Worm (Caenorhabditis elegans): ENCODE results near the gene npp-18.

The npp-18 gene

DNA sequence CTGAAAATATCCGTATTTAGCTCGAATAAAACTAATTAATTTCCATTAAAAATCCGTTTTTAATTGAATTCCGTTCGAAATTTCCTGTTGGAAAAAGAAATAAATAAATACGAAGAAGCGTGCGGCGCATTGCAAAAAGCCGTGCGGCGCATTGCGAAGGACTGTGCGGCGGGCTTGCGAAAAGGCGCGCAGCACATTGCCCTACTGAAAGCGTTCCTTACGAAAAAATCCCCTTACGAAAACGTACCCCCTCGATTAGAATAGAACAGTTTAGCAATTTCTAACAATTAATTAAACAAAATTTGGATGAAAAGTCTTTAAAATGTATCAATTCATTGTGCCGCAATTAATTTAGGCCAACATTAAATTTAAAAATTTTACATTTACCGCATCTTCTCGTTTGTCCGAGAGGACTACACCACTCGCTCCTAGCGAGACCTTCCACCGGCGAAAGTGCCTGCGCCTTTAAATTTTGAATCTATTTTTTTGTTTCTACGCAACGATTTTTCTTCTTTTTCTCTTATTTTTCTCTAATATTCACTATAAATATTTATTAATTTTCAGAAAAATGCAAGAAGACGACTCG is at the start of gene npp-18:
Gene npp-18 (plus strand): TSS at position 565 of the 586 bp plus-strand sequence.
- TF ChIP-seq grh-1 (GFP tag; IDR thresholded peaks at IDR 0.05) (peak; percentile 73), mdl-1 (tag; optimal IDR thresholded peaks at IDR 0.05) (peak in 1 of 2 experiments; percentile 28), egl-13 (tag; optimal IDR thresholded peaks at IDR 0.05) (peak; percentile 51), nhr-237 (tag; optimal IDR thresholded peaks at IDR 0.05) (peak; percentile 28), nhr-71 (tag; optimal IDR thresholded peaks at IDR 0.05) (peak; percentile 81), lin-35 (GFP tag; optimal IDR thresholded peaks at IDR 0.05) (peak; percentile 86 to 89), ceh-82 (tag; optimal IDR thresholded peaks at IDR 0.05) (peak; percentile 52 to 78 (median 67)), swsn-7 (tag; optimal IDR thresholded peaks at IDR 0.05) (peak; percentile 72), fkh-8 (tag; optimal IDR thresholded peaks at IDR 0.05) (peak; percentile 53), blmp-1 (tag; optimal IDR thresholded peaks at IDR 0.05) (peak; percentile 33), mep-1 (tag; optimal IDR thresholded peaks at IDR 0.05) (peak; percentile 72), efl-1 (optimal IDR thresholded peaks at IDR 0.05) (peak; percentile 74 to 87), efl-1 (GFP tag; optimal IDR thresholded peaks at IDR 0.05 in 1 of 2) (peak; percentile 87 to 98), F16B12.6 (tag; optimal IDR thresholded peaks at IDR 0.05) (peak; percentile 22), lsy-2 (tag; optimal IDR thresholded peaks at IDR 0.05) (peak; percentile 81 to 82), fos-1 (tag; optimal IDR thresholded peaks at IDR 0.05) (peak; percentile 23), ztf-11 (tag; optimal IDR thresholded peaks at IDR 0.05) (peak in 1 of 2 experiments; percentile 34), nhr-90 (tag; optimal IDR thresholded peaks at IDR 0.05; ENCODE audit: poor library complexity) (peak; percentile 65), snpc-4 (tag; optimal IDR thresholded peaks at IDR 0.05) (peak; percentile 38), ztf-4 (tag; optimal IDR thresholded peaks at IDR 0.05) (peak; percentile 26), lin-15B (tag; optimal IDR thresholded peaks at IDR 0.05) (peak; percentile 80), xbp-1 (tag; optimal IDR thresholded peaks at IDR 0.05) (peak; percentile 73), snu-23 (GFP tag; optimal IDR thresholded peaks at IDR 0.05) (peak; percentile 82), unc-130 (tag; optimal IDR thresholded peaks at IDR 0.05) (peak; percentile 70), unc-98 (GFP tag; IDR thresholded peaks at IDR 0.05) (peak; percentile 41; the same call in 1 of the 2 replicates), dsc-1 (tag; optimal IDR thresholded peaks at IDR 0.05) (peak; percentile 70), rnt-1 (tag; optimal IDR thresholded peaks at IDR 0.05) (peak; percentile 77), irx-1 (tag; optimal IDR thresholded peaks at IDR 0.05) (peak; percentile 72), nhr-19 (GFP tag; conservative IDR thresholded peaks at IDR 0.05) (peak; percentile 84), unc-86 (tag; optimal IDR thresholded peaks at IDR 0.05) (peak; percentile 63), ceh-88 (GFP tag; IDR thresholded peaks at IDR 0.05) (peak; percentile 81), dpl-1 (GFP tag; optimal IDR thresholded peaks at IDR 0.05) (peak; percentile 77 to 89 (median 85)), sox-4 (tag; optimal IDR thresholded peaks at IDR 0.05) (peak; percentile 53), lin-14 (GFP tag; optimal IDR thresholded peaks at IDR 0.05) (peak; percentile 64), isw-1 (GFP tag; IDR thresholded peaks at IDR 0.05) (peak; percentile 76), nhr-47 (tag; optimal IDR thresholded peaks at IDR 0.05) (peak; percentile 84), elt-3 (tag; optimal IDR thresholded peaks at IDR 0.05) (peak in 1 of 6 experiments; percentile 29), nhr-85 (tag) (peak; percentile 91), nhr-20 (tag; optimal IDR thresholded peaks at IDR 0.05) (peak; percentile 68), skn-1 (tag; optimal IDR thresholded peaks at IDR 0.05) (peak; percentile 52), efl-3 (GFP tag; optimal IDR thresholded peaks at IDR 0.05) (peak; percentile 5), tbx-2 (tag; optimal IDR thresholded peaks at IDR 0.05) (peak; percentile 69), zip-4 (GFP tag; optimal IDR thresholded peaks at IDR 0.05) (peak; percentile 32), mab-9 (GFP tag; IDR thresholded peaks at IDR 0.05) (0 out of 2 replicates have a peak, but pooled peaks have one; percentile 55)

Measured in whole organism, L1 larva.